Worm (Caenorhabditis elegans): Measurements from ENCODE around the gene B0563.9.

- TF ChIP-seq egl-27 (tag; optimal IDR thresholded peaks at IDR 0.05): no peak
- TF ChIP-seq nhr-23 (tag; optimal IDR thresholded peaks at IDR 0.05): no peak
- no peak for TF ChIP-seq ZK546.5 (tag; optimal IDR thresholded peaks at IDR 0.05)
- TF ChIP-seq unc-62 (GFP tag; optimal IDR thresholded peaks at IDR 0.05): no peak
- TF ChIP-seq ztf-11 (tag; optimal IDR thresholded peaks at IDR 0.05): no peak
- TF ChIP-seq R02D3.7 (tag; optimal IDR thresholded peaks at IDR 0.05): no peak
Observed at ce11 chrX:9212675-9213074, 44.3 kb downstream of the B0563.9 start.
